Fruit fly (Drosophila melanogaster) whole organism, prepupa: Measurements from ENCODE around the gene CG33514.

Source experiments
- CG11294 ChIP-seq: fragments of 200-800 bp; sonication (Bioruptor generic); IDR thresholded peaks from 2 replicates; pipeline ENCODE4 v1.3.6; 2022; ENCODE audit warnings: missing biosample characterization, missing genetic modification characterization
- Gug ChIP-seq: fragments of 200-800 bp; sonication (Bioruptor generic); IDR thresholded peaks from 2 replicates; pipeline ENCODE4 v1.3.6; 2022; ENCODE audit warnings: missing biosample characterization, missing genetic modification characterization
- Lpt ChIP-seq: fragments of 200-800 bp; sonication (Bioruptor generic); optimal IDR thresholded peaks from 3 replicates; lab custom pipeline; 2016; ENCODE audit warnings: missing biosample characterization, missing genetic modification characterization
- fd85E ChIP-seq: fragments of 200-800 bp; sonication (Bioruptor generic); optimal IDR thresholded peaks from 3 replicates; lab custom pipeline; 2016; ENCODE audit warnings: missing biosample characterization, missing genetic modification characterization
- salr ChIP-seq, 2 experiments: fragments of 200-800 bp; sonication (Bioruptor generic); optimal IDR thresholded peaks; 3 replicates each; lab custom pipeline; 2016 to 2018; ENCODE audit warnings: missing biosample characterization in 2 of 2, missing genetic modification characterization in 2 of 2, mild to moderate bottlenecking in 1 of 2

DNA sequence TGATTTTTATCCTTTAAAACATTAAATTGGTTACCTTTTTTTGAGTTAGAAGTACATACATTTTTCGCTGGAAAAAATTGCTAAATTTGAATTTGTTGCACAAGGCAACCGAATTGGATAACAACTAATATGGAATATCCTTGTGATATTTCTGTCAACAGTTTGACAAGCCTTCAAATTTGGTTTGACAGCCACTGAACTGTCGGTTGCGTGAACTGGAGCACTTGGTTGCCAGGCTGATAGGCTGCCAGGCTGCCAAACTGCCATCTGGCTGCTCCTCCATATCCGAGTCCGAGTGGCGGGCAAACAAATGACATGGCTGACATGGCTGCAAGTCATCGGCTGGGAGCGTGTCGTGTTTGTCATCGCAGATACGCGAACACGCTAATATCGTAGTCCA lies 36.0 kb downstream of the CG33514 start:
- TF ChIP-seq CG11294 (GFP tag; lab: Robert Waterston, UW), result no peak
- no peak for TF ChIP-seq Lpt (GFP tag; lab: Kevin White, UChicago)
- TF ChIP-seq salr (GFP tag; optimal IDR thresholded peaks at IDR 0.05; lab: Kevin White, UChicago), result no peak
- no peak for TF ChIP-seq Gug (GFP tag; lab: Robert Waterston, UW)
- no peak for TF ChIP-seq fd85E (GFP tag; lab: Kevin White, UChicago)
